Fruit fly (Drosophila melanogaster): ENCODE results near the gene CG17896.

The CG17896 gene

dm6 chrX:487517-487957 lies 5.8 kb downstream of the CG17896 start, which contains the start of the genes CG18273 and CG3156 (continued):
- TF ChIP-seq BtbVII (GFP tag; optimal IDR thresholded peaks at IDR 0.05) (no peak), CG6813 (GFP tag; optimal IDR thresholded peaks at IDR 0.05) (no peak), bbx (GFP tag; IDR thresholded peaks at IDR 0.05; ENCODE audit: partially characterized antibody) (no peak), Med (GFP tag) (peak; percentile 81), fu2 (GFP tag; optimal IDR thresholded peaks at IDR 0.05) (no peak), bigmax (GFP tag; optimal IDR thresholded peaks at IDR 0.05) (no peak), Nf-YC (tag; optimal IDR thresholded peaks at IDR 0.05) (peak; percentile 53), dysf (GFP tag; IDR thresholded peaks at IDR 0.05) (0 out of 3 replicates have a peak, but pooled peaks have one; percentile 11), CG11085 (GFP tag; IDR thresholded peaks at IDR 0.05) (no peak), ase (GFP tag; IDR thresholded peaks at IDR 0.05) (no peak), CG3281 (GFP tag; optimal IDR thresholded peaks at IDR 0.05) (peak; percentile 25), CG4820 (GFP tag; optimal IDR thresholded peaks at IDR 0.05) (no peak), CG2120 (GFP tag; optimal IDR thresholded peaks at IDR 0.05) (peak; percentile 43), Trl (optimal IDR thresholded peaks at IDR 0.05) (no peak), Trl (GFP tag; optimal IDR thresholded peaks at IDR 0.05) (no peak), run (tag; optimal IDR thresholded peaks at IDR 0.05) (no peak), sens (GFP tag) (peak; percentile 86), fd64A (GFP tag; optimal IDR thresholded peaks at IDR 0.05) (no peak), unc-4 (GFP tag; IDR thresholded peaks at IDR 0.05; ENCODE audit: partially characterized antibody) (peak; percentile 57; the same call in 1 of the 2 replicates), chinmo (GFP tag; IDR thresholded peaks at IDR 0.05; ENCODE audit: partially characterized antibody) (no peak), CG13624 (GFP tag; optimal IDR thresholded peaks at IDR 0.05) (peak; percentile 43), Tbp (GFP tag; optimal IDR thresholded peaks at IDR 0.05) (peak; percentile 55), CG8388 (GFP tag; optimal IDR thresholded peaks at IDR 0.05) (no peak), ci (GFP tag; IDR thresholded peaks at IDR 0.05) (no peak), ash1 (GFP tag; optimal IDR thresholded peaks at IDR 0.05) (no peak), Meics (GFP tag; optimal IDR thresholded peaks at IDR 0.05) (no peak), CG16813 (GFP tag; IDR thresholded peaks at IDR 0.05; ENCODE audit: partially characterized antibody) (peak; percentile 56; the same call in 2 of the 3 replicates), CG15073 (GFP tag; optimal IDR thresholded peaks at IDR 0.05) (no peak), Poxn (GFP tag; IDR thresholded peaks at IDR 0.05) (no peak), CG18011 (GFP tag; optimal IDR thresholded peaks at IDR 0.05) (no peak), chm (GFP tag; IDR thresholded peaks at IDR 0.05) (no peak), crp (GFP tag; optimal IDR thresholded peaks at IDR 0.05) (peak; percentile 40 to 91), Hmx (GFP tag; optimal IDR thresholded peaks at IDR 0.05) (no peak), CG12659 (GFP tag; optimal IDR thresholded peaks at IDR 0.05) (peak; percentile 52), CG18599 (GFP tag; optimal IDR thresholded peaks at IDR 0.05) (no peak), so (GFP tag; IDR thresholded peaks at IDR 0.05) (no peak), cwo (GFP tag; optimal IDR thresholded peaks at IDR 0.05) (peak; percentile 95), CG14050 (GFP tag; IDR thresholded peaks at IDR 0.05) (no peak), unpg (GFP tag; optimal IDR thresholded peaks at IDR 0.05) (no peak), Dfd (GFP tag; optimal IDR thresholded peaks at IDR 0.05) (no peak), Side (GFP tag; optimal IDR thresholded peaks at IDR 0.05) (no peak), Nf-YA (GFP tag; IDR thresholded peaks at IDR 0.05) (no peak), tup (GFP tag; optimal IDR thresholded peaks at IDR 0.05) (no peak), CG7372 (GFP tag; IDR thresholded peaks at IDR 0.05) (no peak), CG34422 (GFP tag; IDR thresholded peaks at IDR 0.05) (no peak), NFAT (GFP tag; IDR thresholded peaks at IDR 0.05) (no peak), klu (GFP tag; IDR thresholded peaks at IDR 0.05) (no peak), pan (optimal IDR thresholded peaks at IDR 0.05) (no peak), pan (GFP tag; optimal IDR thresholded peaks at IDR 0.05 in 1 of 2, IDR thresholded peaks at IDR 0.05 in 1 of 2) (no peak), Sin3A (optimal IDR thresholded peaks at IDR 0.05) (peak; percentile 85), Hmr (GFP tag; optimal IDR thresholded peaks at IDR 0.05) (no peak), Opbp (GFP tag; IDR thresholded peaks at IDR 0.05; ENCODE audit: partially characterized antibody) (peak; percentile 60; the same call in 1 of the 3 replicates)

Data from whole organism, embryonic.